Worm (Caenorhabditis elegans) whole organism, late embryonic: ENCODE results near the gene F55C12.19.

ENCODE experiments used
- ahr-1 ChIP-seq: sonication (generic microtip); optimal IDR thresholded peaks from 2 replicates; lab custom pipeline; 2016; ENCODE audit warnings: missing genetic modification characterization, missing compliant biosample characterization
- fkh-10 ChIP-seq: fragments of 150-350 bp; optimal IDR thresholded peaks from 2 replicates; lab custom pipeline; 2014; ENCODE audit warnings: missing biosample characterization, missing genetic modification reagents, missing genetic modification characterization
- hlh-6 ChIP-seq: sonication (generic microtip); optimal IDR thresholded peaks from 2 replicates; lab custom pipeline; 2016; ENCODE audit warnings: missing genotype, missing genetic modification characterization, missing compliant biosample characterization
- nhr-11 ChIP-seq: fragments of 150-350 bp; optimal IDR thresholded peaks from 2 replicates; lab custom pipeline; 2014; ENCODE audit warnings: missing biosample characterization, missing genetic modification characterization
- unc-55 ChIP-seq: sonication (generic microtip); optimal IDR thresholded peaks from 2 replicates; lab custom pipeline; 2017; ENCODE audit warnings: missing biosample characterization, missing genetic modification reagents, missing genetic modification characterization

- no peak for TF ChIP-seq nhr-11 (tag; lab: Kevin White, UChicago)
- TF ChIP-seq hlh-6 = no peak
- TF ChIP-seq ahr-1 = no peak
- TF ChIP-seq fkh-10 (GFP tag; lab: Kevin White, UChicago) = no peak
- TF ChIP-seq unc-55 (GFP tag; lab: Kevin White, UChicago) = no peak
These were observed 5.6 kb downstream of the F55C12.19 start for ce11 chrII:5871508-5871907.
